Worm (Caenorhabditis elegans) whole organism, L2 larva: Measurements from ENCODE around the gene R02D5.10.

Experiments
- nhr-25 ChIP-seq: fragments of 150-350 bp; sonication (generic microtip); optimal IDR thresholded peaks from 3 replicates; lab custom pipeline; 2014; ENCODE audit warnings: missing biosample characterization, missing genetic modification characterization
- sma-9 ChIP-seq, 2 experiments: fragments of 150-350 bp in 1 of 2; sonication (generic microtip) in 1 of 2; optimal IDR thresholded peaks; 2 replicates each; lab custom pipeline; 2014 to 2016; ENCODE audit warnings: missing genetic modification characterization in 2 of 2, mild to moderate bottlenecking in 1 of 2, missing biosample characterization in 1 of 2, missing compliant biosample characterization in 1 of 2, missing genetic modification reagents in 1 of 2, moderate library complexity in 1 of 2
- zag-1 ChIP-seq: fragments of 150-350 bp; optimal IDR thresholded peaks from 2 replicates; lab custom pipeline; 2014; ENCODE audit warnings: missing biosample characterization, missing genetic modification characterization

- TF ChIP-seq sma-9 (GFP tag; optimal IDR thresholded peaks at IDR 0.05; lab: Kevin White, UChicago) (no peak), sma-9 (tag; optimal IDR thresholded peaks at IDR 0.05; lab: Kevin White, UChicago) (no peak), nhr-25 (tag; lab: Kevin White, UChicago) (no peak), zag-1 (no peak)
Measured at ce11 chrV:14440841-14441240, 41.2 kb upstream of the R02D5.10 start, which contains the start of gene F23B12.4.
